1 fruit fly cellular context compared by ENCODE assay signal in the genomic region with DNA sequence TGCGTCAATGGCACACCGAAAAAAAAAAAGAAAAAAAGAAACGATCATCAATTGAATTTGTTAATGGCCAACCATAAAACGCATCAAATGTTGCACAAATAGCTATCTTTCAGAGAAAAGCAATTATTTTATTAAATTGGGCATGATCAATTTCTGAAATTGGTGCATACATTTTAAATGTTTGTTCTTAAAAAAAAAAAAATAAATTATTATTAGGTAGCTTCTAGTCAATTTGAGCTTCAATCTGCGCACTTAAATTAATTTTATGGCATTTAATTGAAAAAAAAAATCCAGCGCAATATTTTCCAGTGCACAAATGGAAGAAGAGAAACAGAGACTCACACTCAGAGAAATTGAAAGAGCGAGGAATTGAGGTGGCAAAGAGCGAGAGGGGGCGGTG.
TF ChIP-seq lines count a peak whose summit lies in the region.

No protein-coding gene starts in this region.

TF ChIP-seq in whole organism, embryonic, 481 proteins besides CTCF, POLR2A, EP300 and RAD21 (continued from another document and continues in another):
- no peak for TF ChIP-seq HLHmδ (GFP tag; optimal IDR thresholded peaks at IDR 0.05; lab: Kevin White, UChicago)
- TF ChIP-seq CG4820 (GFP tag; optimal IDR thresholded peaks at IDR 0.05; lab: Kevin White, UChicago), result peak; percentile 52
- peak; percentile 47 for TF ChIP-seq CG9609 (GFP tag; optimal IDR thresholded peaks at IDR 0.05; lab: Kevin White, UChicago)
- no peak for TF ChIP-seq CG10321 (GFP tag; IDR thresholded peaks at IDR 0.05; lab: Robert Waterston, UW)
- TF ChIP-seq CG31388 (GFP tag; optimal IDR thresholded peaks at IDR 0.05; lab: Kevin White, UChicago), result peak; percentile 46
- TF ChIP-seq CG15696 (tag; optimal IDR thresholded peaks at IDR 0.05; lab: Kevin White, UChicago), result no peak
- no peak for TF ChIP-seq CG7745 (tag; optimal IDR thresholded peaks at IDR 0.05; lab: Kevin White, UChicago)
- peak; percentile 78 for TF ChIP-seq dmrt99B (tag; optimal IDR thresholded peaks at IDR 0.05; lab: Kevin White, UChicago)
- no peak for TF ChIP-seq dm (GFP tag; optimal IDR thresholded peaks at IDR 0.05; lab: Kevin White, UChicago)
- no peak for TF ChIP-seq CG10543 (GFP tag; optimal IDR thresholded peaks at IDR 0.05; lab: Kevin White, UChicago)
- no peak for TF ChIP-seq MTF-1 (GFP tag; optimal IDR thresholded peaks at IDR 0.05; lab: Kevin White, UChicago; ENCODE audit: borderline replicate concordance)
- TF ChIP-seq fu2 (GFP tag; optimal IDR thresholded peaks at IDR 0.05; lab: Kevin White, UChicago), result peak; percentile 74
- peak; percentile 61 for TF ChIP-seq lilli (GFP tag; optimal IDR thresholded peaks at IDR 0.05; lab: Kevin White, UChicago)
- no peak for TF ChIP-seq CG6765 (GFP tag; optimal IDR thresholded peaks at IDR 0.05; lab: Kevin White, UChicago)
- peak; percentile 56 for TF ChIP-seq BtbVII (GFP tag; optimal IDR thresholded peaks at IDR 0.05; lab: Kevin White, UChicago)
- no peak for TF ChIP-seq ac (GFP tag; optimal IDR thresholded peaks at IDR 0.05; lab: Kevin White, UChicago)
- TF ChIP-seq bsh (GFP tag; optimal IDR thresholded peaks at IDR 0.05; lab: Kevin White, UChicago), result peak in 1 of 2 experiments; percentile 52
- TF ChIP-seq CG42726 (GFP tag; IDR thresholded peaks at IDR 0.05; lab: Robert Waterston, UW; ENCODE audit: partially characterized antibody), result no peak
- no peak for TF ChIP-seq zen2 (GFP tag; IDR thresholded peaks at IDR 0.05; lab: Robert Waterston, UW; ENCODE audit: partially characterized antibody)
- TF ChIP-seq Doc3 (GFP tag; IDR thresholded peaks at IDR 0.05; lab: Robert Waterston, UW; ENCODE audit: partially characterized antibody), result no peak
- TF ChIP-seq CG32532 (GFP tag; IDR thresholded peaks at IDR 0.05; lab: Robert Waterston, UW), result peak; percentile 71
- TF ChIP-seq CG8765 (GFP tag; IDR thresholded peaks at IDR 0.05; lab: Robert Waterston, UW), result no peak
- TF ChIP-seq CG4424 (GFP tag; optimal IDR thresholded peaks at IDR 0.05; lab: Kevin White, UChicago), result peak; percentile 67
- no peak for TF ChIP-seq Optix (GFP tag; IDR thresholded peaks at IDR 0.05; lab: Robert Waterston, UW)
- TF ChIP-seq Myb (GFP tag; optimal IDR thresholded peaks at IDR 0.05; lab: Kevin White, UChicago), result peak; percentile 46
- peak; percentile 32 for TF ChIP-seq Antp (GFP tag; optimal IDR thresholded peaks at IDR 0.05; lab: Kevin White, UChicago)
- TF ChIP-seq CG9797 (GFP tag; optimal IDR thresholded peaks at IDR 0.05; lab: Kevin White, UChicago), result no peak
- no peak for TF ChIP-seq gcm (GFP tag; optimal IDR thresholded peaks at IDR 0.05; lab: Kevin White, UChicago)
- TF ChIP-seq Dip3 (GFP tag; optimal IDR thresholded peaks at IDR 0.05; lab: Kevin White, UChicago), result peak; percentile 21
- TF ChIP-seq vvl (GFP tag; IDR thresholded peaks at IDR 0.05; lab: Robert Waterston, UW), result peak; percentile 61; the same call in 1 of the 2 replicates
- no peak for TF ChIP-seq CkIIα-i1 (GFP tag; IDR thresholded peaks at IDR 0.05; lab: Robert Waterston, UW)
- no peak for TF ChIP-seq bowl (GFP tag; IDR thresholded peaks at IDR 0.05; lab: Robert Waterston, UW)
- TF ChIP-seq cad (GFP tag; optimal IDR thresholded peaks at IDR 0.05; lab: Kevin White, UChicago), result no peak
- TF ChIP-seq run (tag; optimal IDR thresholded peaks at IDR 0.05; lab: Kevin White, UChicago), result peak; percentile 34
- TF ChIP-seq crol (GFP tag; IDR thresholded peaks at IDR 0.05; lab: Robert Waterston, UW), result no peak
- TF ChIP-seq CG15011 (GFP tag; optimal IDR thresholded peaks at IDR 0.05; lab: Kevin White, UChicago), result no peak
- TF ChIP-seq CG16779 (GFP tag; IDR thresholded peaks at IDR 0.05; lab: Robert Waterston, UW), result no peak
- peak; percentile 55 for TF ChIP-seq Abd-B (GFP tag; optimal IDR thresholded peaks at IDR 0.05; lab: Kevin White, UChicago)
- no peak for TF ChIP-seq Dref (GFP tag; IDR thresholded peaks at IDR 0.05; lab: Robert Waterston, UW)
- TF ChIP-seq aop (GFP tag; IDR thresholded peaks at IDR 0.05; lab: Robert Waterston, UW), result no peak
- no peak for TF ChIP-seq CG15601 (tag; optimal IDR thresholded peaks at IDR 0.05; lab: Kevin White, UChicago)
- TF ChIP-seq CG7271 (tag; optimal IDR thresholded peaks at IDR 0.05; lab: Kevin White, UChicago), result no peak
- TF ChIP-seq ato (GFP tag; IDR thresholded peaks at IDR 0.05; lab: Robert Waterston, UW; ENCODE audit: partially characterized antibody), result no peak
- peak; percentile 55 for TF ChIP-seq Fer1 (GFP tag; optimal IDR thresholded peaks at IDR 0.05; lab: Kevin White, UChicago)
- peak; percentile 74 for TF ChIP-seq Bteb2 (GFP tag; optimal IDR thresholded peaks at IDR 0.05; lab: Kevin White, UChicago)
- no peak for TF ChIP-seq inv (GFP tag; IDR thresholded peaks at IDR 0.05; lab: Robert Waterston, UW; ENCODE audit: partially characterized antibody)
- no peak for TF ChIP-seq sens-2 (GFP tag; IDR thresholded peaks at IDR 0.05; lab: Robert Waterston, UW)
- no peak for TF ChIP-seq CG17802 (tag; optimal IDR thresholded peaks at IDR 0.05; lab: Kevin White, UChicago)
- no peak for TF ChIP-seq sna (GFP tag; IDR thresholded peaks at IDR 0.05; lab: Robert Waterston, UW; ENCODE audit: partially characterized antibody)
- TF ChIP-seq CG13424 (tag; optimal IDR thresholded peaks at IDR 0.05; lab: Kevin White, UChicago), result peak; percentile 68
- peak; percentile 73 for TF ChIP-seq CG14441 (GFP tag; IDR thresholded peaks at IDR 0.05; lab: Robert Waterston, UW)
- no peak for TF ChIP-seq CG34376 (GFP tag; optimal IDR thresholded peaks at IDR 0.05; lab: Kevin White, UChicago)
- no peak for TF ChIP-seq CG7963 (GFP tag; IDR thresholded peaks at IDR 0.05; lab: Robert Waterston, UW; ENCODE audit: partially characterized antibody)
- TF ChIP-seq HmgZ (tag; optimal IDR thresholded peaks at IDR 0.05; lab: Kevin White, UChicago), result no peak
- no peak for TF ChIP-seq H15 (GFP tag; IDR thresholded peaks at IDR 0.05; lab: Robert Waterston, UW)
- TF ChIP-seq mld (GFP tag; IDR thresholded peaks at IDR 0.05; lab: Robert Waterston, UW; ENCODE audit: partially characterized antibody), result no peak
- TF ChIP-seq ttk (GFP tag; IDR thresholded peaks at IDR 0.05; lab: Robert Waterston, UW), result 0 out of 2 replicates have a peak, but pooled peaks have one; percentile 24
- peak; percentile 48 for TF ChIP-seq caup (GFP tag; optimal IDR thresholded peaks at IDR 0.05; lab: Kevin White, UChicago; ENCODE audit: severe bottlenecking)
- TF ChIP-seq CG15479 (GFP tag; optimal IDR thresholded peaks at IDR 0.05; lab: Kevin White, UChicago), result no peak
- peak; percentile 54 for TF ChIP-seq CG17385 (GFP tag; optimal IDR thresholded peaks at IDR 0.05; lab: Kevin White, UChicago)
- peak; percentile 15 for TF ChIP-seq Nf-YC (tag; optimal IDR thresholded peaks at IDR 0.05; lab: Kevin White, UChicago)
- TF ChIP-seq Ets65A (GFP tag; lab: Kevin White, UChicago), result peak; percentile 93
- peak; percentile 63 for TF ChIP-seq CHES-1-like (GFP tag; optimal IDR thresholded peaks at IDR 0.05; lab: Kevin White, UChicago)
- no peak for TF ChIP-seq dan (GFP tag; IDR thresholded peaks at IDR 0.05; lab: Robert Waterston, UW)
- TF ChIP-seq Nf-YB (GFP tag; optimal IDR thresholded peaks at IDR 0.05; lab: Kevin White, UChicago), result peak; percentile 30
- TF ChIP-seq CG7839 (tag; optimal IDR thresholded peaks at IDR 0.05; lab: Kevin White, UChicago), result peak; percentile 76
- no peak for TF ChIP-seq usp (GFP tag; optimal IDR thresholded peaks at IDR 0.05; lab: Kevin White, UChicago)
- no peak for TF ChIP-seq Kr (GFP tag; optimal IDR thresholded peaks at IDR 0.05; lab: Kevin White, UChicago)
- TF ChIP-seq fd102C (GFP tag; optimal IDR thresholded peaks at IDR 0.05; lab: Kevin White, UChicago), result no peak
- TF ChIP-seq dmrt11E (tag; optimal IDR thresholded peaks at IDR 0.05; lab: Kevin White, UChicago), result peak; percentile 20
- no peak for TF ChIP-seq twi (tag; optimal IDR thresholded peaks at IDR 0.05; lab: Kevin White, UChicago)
- TF ChIP-seq knrl (GFP tag; IDR thresholded peaks at IDR 0.05; lab: Robert Waterston, UW; ENCODE audit: partially characterized antibody), result no peak
- no peak for TF ChIP-seq ro (GFP tag; IDR thresholded peaks at IDR 0.05; lab: Robert Waterston, UW)
- peak; percentile 38 for TF ChIP-seq CG8388 (GFP tag; optimal IDR thresholded peaks at IDR 0.05; lab: Kevin White, UChicago)
- peak; percentile 59 for TF ChIP-seq ci (GFP tag; IDR thresholded peaks at IDR 0.05; lab: Robert Waterston, UW)
- TF ChIP-seq CG14050 (GFP tag; IDR thresholded peaks at IDR 0.05; lab: Robert Waterston, UW), result peak; percentile 48; the same call in 2 of the 3 replicates
- no peak for TF ChIP-seq CG11085 (GFP tag; IDR thresholded peaks at IDR 0.05; lab: Robert Waterston, UW)
- peak; percentile 67 for TF ChIP-seq CG9437 (GFP tag; optimal IDR thresholded peaks at IDR 0.05; lab: Kevin White, UChicago)
- peak; percentile 61; the same call in 1 of the 2 replicates for TF ChIP-seq CG32767 (GFP tag; IDR thresholded peaks at IDR 0.05; lab: Robert Waterston, UW)
- peak; percentile 63 for TF ChIP-seq CG7556 (GFP tag; optimal IDR thresholded peaks at IDR 0.05; lab: Kevin White, UChicago)
- TF ChIP-seq pnt (GFP tag; optimal IDR thresholded peaks at IDR 0.05; lab: Kevin White, UChicago), result peak; percentile 45
- no peak for TF ChIP-seq CG6683 (GFP tag; optimal IDR thresholded peaks at IDR 0.05; lab: Kevin White, UChicago)
- peak; percentile 47 for TF ChIP-seq CG3847 (GFP tag; IDR thresholded peaks at IDR 0.05; lab: Robert Waterston, UW)
- TF ChIP-seq fd3F (GFP tag; optimal IDR thresholded peaks at IDR 0.05; lab: Kevin White, UChicago), result peak; percentile 39
- TF ChIP-seq sob (GFP tag; IDR thresholded peaks at IDR 0.05; lab: Robert Waterston, UW), result peak; percentile 35; the same call in 1 of the 2 replicates
- no peak for TF ChIP-seq Hmx (GFP tag; optimal IDR thresholded peaks at IDR 0.05; lab: Kevin White, UChicago)
- TF ChIP-seq CG8924 (tag; optimal IDR thresholded peaks at IDR 0.05; lab: Kevin White, UChicago), result peak; percentile 65
- TF ChIP-seq CG6791 (GFP tag; IDR thresholded peaks at IDR 0.05; lab: Robert Waterston, UW; ENCODE audit: partially characterized antibody), result no peak
- TF ChIP-seq Elba2 (GFP tag; optimal IDR thresholded peaks at IDR 0.05; lab: Kevin White, UChicago), result no peak
- peak; percentile 36 for TF ChIP-seq CG13123 (GFP tag; optimal IDR thresholded peaks at IDR 0.05; lab: Kevin White, UChicago)
- peak; percentile 44; the same call in 1 of the 2 replicates for TF ChIP-seq ranshi (GFP tag; IDR thresholded peaks at IDR 0.05; lab: Robert Waterston, UW)
- TF ChIP-seq gfzf (GFP tag; optimal IDR thresholded peaks at IDR 0.05; lab: Kevin White, UChicago), result no peak
- TF ChIP-seq CG17186 (GFP tag; optimal IDR thresholded peaks at IDR 0.05; lab: Kevin White, UChicago), result no peak
- TF ChIP-seq CG32772 (GFP tag; IDR thresholded peaks at IDR 0.05; lab: Robert Waterston, UW), result peak; percentile 49
- TF ChIP-seq jigr1 (GFP tag; IDR thresholded peaks at IDR 0.05; lab: Robert Waterston, UW), result no peak; the same call in 2 of the 3 replicates
- TF ChIP-seq CG1602 (GFP tag; optimal IDR thresholded peaks at IDR 0.05; lab: Kevin White, UChicago), result peak; percentile 48
- TF ChIP-seq onecut (GFP tag; IDR thresholded peaks at IDR 0.05; lab: Robert Waterston, UW), result no peak
- TF ChIP-seq Aef1 (GFP tag; IDR thresholded peaks at IDR 0.05; lab: Robert Waterston, UW), result peak; percentile 58
- TF ChIP-seq NK7.1 (GFP tag; optimal IDR thresholded peaks at IDR 0.05; lab: Kevin White, UChicago), result peak; percentile 20
- no peak for TF ChIP-seq CG4730 (GFP tag; IDR thresholded peaks at IDR 0.05; lab: Robert Waterston, UW)
- TF ChIP-seq CG9932 (GFP tag; IDR thresholded peaks at IDR 0.05; lab: Robert Waterston, UW), result peak; percentile 48
- peak; percentile 22 for TF ChIP-seq Deaf1 (tag; optimal IDR thresholded peaks at IDR 0.05; lab: Kevin White, UChicago)
- peak; percentile 62 for TF ChIP-seq CG10209 (GFP tag; optimal IDR thresholded peaks at IDR 0.05; lab: Kevin White, UChicago)
- no peak for TF ChIP-seq ap (GFP tag; IDR thresholded peaks at IDR 0.05; lab: Robert Waterston, UW)
- peak; percentile 66 for TF ChIP-seq Sox100B (GFP tag; optimal IDR thresholded peaks at IDR 0.05; lab: Kevin White, UChicago)
- TF ChIP-seq CG6689 (GFP tag; IDR thresholded peaks at IDR 0.05; lab: Robert Waterston, UW), result peak; percentile 61
- no peak for TF ChIP-seq Lpt (GFP tag; optimal IDR thresholded peaks at IDR 0.05; lab: Kevin White, UChicago)
- peak; percentile 68 for TF ChIP-seq slp2 (GFP tag; optimal IDR thresholded peaks at IDR 0.05; lab: Kevin White, UChicago)
- TF ChIP-seq Bgb (GFP tag; IDR thresholded peaks at IDR 0.05; lab: Robert Waterston, UW; ENCODE audit: partially characterized antibody), result no peak
- no peak for TF ChIP-seq gt (GFP tag; IDR thresholded peaks at IDR 0.05; lab: Robert Waterston, UW)
- TF ChIP-seq PHDP (tag; optimal IDR thresholded peaks at IDR 0.05; lab: Kevin White, UChicago), result peak; percentile 72
- no peak for TF ChIP-seq dati (GFP tag; IDR thresholded peaks at IDR 0.05; lab: Robert Waterston, UW)
- peak; percentile 55 for TF ChIP-seq stc (GFP tag; IDR thresholded peaks at IDR 0.05; lab: Robert Waterston, UW)
- TF ChIP-seq gsb (GFP tag; IDR thresholded peaks at IDR 0.05; lab: Robert Waterston, UW), result no peak
- no peak for TF ChIP-seq CG3726 (GFP tag; IDR thresholded peaks at IDR 0.05; lab: Robert Waterston, UW)
- no peak for TF ChIP-seq otp (GFP tag; IDR thresholded peaks at IDR 0.05; lab: Robert Waterston, UW)
- TF ChIP-seq CG17612 (GFP tag; IDR thresholded peaks at IDR 0.05; lab: Robert Waterston, UW), result no peak
- peak; percentile 79 for TF ChIP-seq zfh2 (GFP tag; optimal IDR thresholded peaks at IDR 0.05; lab: Kevin White, UChicago)
- no peak for TF ChIP-seq CG7987 (GFP tag; optimal IDR thresholded peaks at IDR 0.05; lab: Kevin White, UChicago)
- no peak for TF ChIP-seq Hr39 (optimal IDR thresholded peaks at IDR 0.05; lab: Kevin White, UChicago)
- TF ChIP-seq row (GFP tag; IDR thresholded peaks at IDR 0.05; lab: Robert Waterston, UW), result peak; percentile 69
- TF ChIP-seq CG34422 (GFP tag; IDR thresholded peaks at IDR 0.05; lab: Robert Waterston, UW), result peak; percentile 65; the same call in 1 of the 3 replicates
- no peak for TF ChIP-seq Doc2 (GFP tag; IDR thresholded peaks at IDR 0.05; lab: Robert Waterston, UW)
- no peak for TF ChIP-seq CG3995 (GFP tag; optimal IDR thresholded peaks at IDR 0.05; lab: Kevin White, UChicago)
- TF ChIP-seq CG10274 (GFP tag; optimal IDR thresholded peaks at IDR 0.05; lab: Kevin White, UChicago), result no peak
- peak; percentile 7 for TF ChIP-seq ERR (GFP tag; optimal IDR thresholded peaks at IDR 0.05; lab: Kevin White, UChicago)
- no peak for TF ChIP-seq Side (GFP tag; optimal IDR thresholded peaks at IDR 0.05; lab: Kevin White, UChicago)
- TF ChIP-seq Meics (GFP tag; optimal IDR thresholded peaks at IDR 0.05; lab: Kevin White, UChicago), result peak; percentile 66
- peak; percentile 70 for TF ChIP-seq slbo (GFP tag; IDR thresholded peaks at IDR 0.05; lab: Robert Waterston, UW)
